Worm (Caenorhabditis elegans) whole organism, L3 larva: ENCODE measurements around the gene T28A11.4.

Experiments
- egl-27 ChIP-seq: sonication (generic microtip); optimal IDR thresholded peaks from 4 replicates; lab custom pipeline; 2017; ENCODE audit warnings: missing biosample characterization, missing genetic modification reagents, missing genetic modification characterization
- elt-3 ChIP-seq, 3 experiments: fragments of 150-350 bp in 1 of 3; sonication (generic microtip) in 2 of 3; optimal IDR thresholded peaks; 2 replicates in 2 of 3; 4 replicates in 1 of 3; lab custom pipeline; 2014 to 2017; ENCODE audit warnings: missing biosample characterization in 3 of 3, missing genetic modification characterization in 3 of 3
- nhr-23 ChIP-seq: fragments of 150-350 bp; optimal IDR thresholded peaks from 2 replicates; lab custom pipeline; 2014; ENCODE audit warnings: missing biosample characterization, missing genetic modification reagents, missing genetic modification characterization
- snpc-4 ChIP-seq: fragments of 150-350 bp; optimal IDR thresholded peaks from 2 replicates; lab custom pipeline; 2014; ENCODE audit warnings: missing biosample characterization, missing genetic modification characterization
- ztf-4 ChIP-seq: fragments of 150-350 bp; optimal IDR thresholded peaks from 2 replicates; lab custom pipeline; 2014; ENCODE audit warnings: missing biosample characterization, missing genetic modification characterization

ce11 chrV:3242984-3243383 lies 30.9 kb upstream of the T28A11.4 start, which contains the start of gene gst-23:
- TF ChIP-seq elt-3 (tag; optimal IDR thresholded peaks at IDR 0.05; lab: Kevin White, UChicago) (no peak), nhr-23 (no peak), egl-27 (tag; lab: Kevin White, UChicago) (no peak), snpc-4 (no peak), ztf-4 (no peak)
